Fruit fly (Drosophila melanogaster): ENCODE results near the gene D2hgdh.

D2hgdh gene

dm6 chrX:2149478-2149877 is 8.2 kb downstream of the D2hgdh start, which contains the start of gene bcn92 (continued):
- no peak for TF ChIP-seq dmrt99B (tag; optimal IDR thresholded peaks at IDR 0.05)
- peak; percentile 91 for TF ChIP-seq MBD-R2 (GFP tag; IDR thresholded peaks at IDR 0.05)
- no peak for TF ChIP-seq CG10462 (GFP tag; optimal IDR thresholded peaks at IDR 0.05)
- TF ChIP-seq BEAF-32 (GFP tag; optimal IDR thresholded peaks at IDR 0.05): peak; percentile 90
- TF ChIP-seq hbn (GFP tag; IDR thresholded peaks at IDR 0.05; ENCODE audit: partially characterized antibody): peak; percentile 96
- TF ChIP-seq Fer1 (GFP tag; optimal IDR thresholded peaks at IDR 0.05): peak; percentile 37
- 0 out of 2 replicates have a peak, but pooled peaks have one; percentile 8 for TF ChIP-seq Drgx (GFP tag; IDR thresholded peaks at IDR 0.05)
- peak; percentile 32; the same call in 1 of the 2 replicates for TF ChIP-seq Dref (GFP tag; IDR thresholded peaks at IDR 0.05)
- no peak; the same call in 1 of the 2 replicates for TF ChIP-seq lmd (GFP tag; IDR thresholded peaks at IDR 0.05)
- TF ChIP-seq B-H1 (GFP tag; IDR thresholded peaks at IDR 0.05): no peak
- TF ChIP-seq Lhr (GFP tag; optimal IDR thresholded peaks at IDR 0.05): no peak
- TF ChIP-seq inv (GFP tag; IDR thresholded peaks at IDR 0.05; ENCODE audit: partially characterized antibody): peak; percentile 93
- TF ChIP-seq Ravus (GFP tag; IDR thresholded peaks at IDR 0.05): no peak
- TF ChIP-seq CG4730 (GFP tag; IDR thresholded peaks at IDR 0.05): no peak
- TF ChIP-seq CG2202 (tag; optimal IDR thresholded peaks at IDR 0.05): no peak
- peak; percentile 33 for TF ChIP-seq bab2 (GFP tag; optimal IDR thresholded peaks at IDR 0.05)
- no peak for TF ChIP-seq GATAe (GFP tag; conservative IDR thresholded peaks at IDR 0.05)
- peak; percentile 9 for TF ChIP-seq CG18476 (GFP tag; optimal IDR thresholded peaks at IDR 0.05)
- TF ChIP-seq Asciz (GFP tag; optimal IDR thresholded peaks at IDR 0.05): no peak
- peak; percentile 86 for TF ChIP-seq CG2129 (GFP tag; IDR thresholded peaks at IDR 0.05; ENCODE audit: partially characterized antibody)
- no peak for TF ChIP-seq Spps (tag; optimal IDR thresholded peaks at IDR 0.05)
- peak; percentile 64 for TF ChIP-seq CG12391 (tag; optimal IDR thresholded peaks at IDR 0.05)
- TF ChIP-seq grau (tag; optimal IDR thresholded peaks at IDR 0.05): peak; percentile 57
- TF ChIP-seq Hr78 (GFP tag; optimal IDR thresholded peaks at IDR 0.05): peak in 1 of 2 experiments; percentile 12
- TF ChIP-seq mld (GFP tag; IDR thresholded peaks at IDR 0.05; ENCODE audit: partially characterized antibody): peak; percentile 86; the same call in 2 of the 3 replicates
- no peak for TF ChIP-seq CG3726 (GFP tag; IDR thresholded peaks at IDR 0.05)
- TF ChIP-seq CG1529 (GFP tag; optimal IDR thresholded peaks at IDR 0.05): no peak
- no peak for TF ChIP-seq CG18619 (GFP tag; optimal IDR thresholded peaks at IDR 0.05)
- no peak for TF ChIP-seq salm (tag; optimal IDR thresholded peaks at IDR 0.05)
- TF ChIP-seq lab (GFP tag; optimal IDR thresholded peaks at IDR 0.05): no peak
- peak; percentile 92 for TF ChIP-seq Med (GFP tag)
- no peak for TF ChIP-seq Lpt (GFP tag; optimal IDR thresholded peaks at IDR 0.05)
- TF ChIP-seq vnd (GFP tag; IDR thresholded peaks at IDR 0.05; ENCODE audit: partially characterized antibody): peak; percentile 93
- TF ChIP-seq CG4424 (GFP tag; optimal IDR thresholded peaks at IDR 0.05): peak; percentile 40
- peak; percentile 70 for TF ChIP-seq Dbx (GFP tag; IDR thresholded peaks at IDR 0.05)
- no peak for TF ChIP-seq so (GFP tag; IDR thresholded peaks at IDR 0.05)
- TF ChIP-seq Scr (GFP tag; IDR thresholded peaks at IDR 0.05; ENCODE audit: partially characterized antibody): peak; percentile 95
- TF ChIP-seq kay (GFP tag; optimal IDR thresholded peaks at IDR 0.05): no peak
- TF ChIP-seq zf30C (GFP tag; optimal IDR thresholded peaks at IDR 0.05): no peak
- TF ChIP-seq Dfd (GFP tag; optimal IDR thresholded peaks at IDR 0.05): no peak

DNA sequence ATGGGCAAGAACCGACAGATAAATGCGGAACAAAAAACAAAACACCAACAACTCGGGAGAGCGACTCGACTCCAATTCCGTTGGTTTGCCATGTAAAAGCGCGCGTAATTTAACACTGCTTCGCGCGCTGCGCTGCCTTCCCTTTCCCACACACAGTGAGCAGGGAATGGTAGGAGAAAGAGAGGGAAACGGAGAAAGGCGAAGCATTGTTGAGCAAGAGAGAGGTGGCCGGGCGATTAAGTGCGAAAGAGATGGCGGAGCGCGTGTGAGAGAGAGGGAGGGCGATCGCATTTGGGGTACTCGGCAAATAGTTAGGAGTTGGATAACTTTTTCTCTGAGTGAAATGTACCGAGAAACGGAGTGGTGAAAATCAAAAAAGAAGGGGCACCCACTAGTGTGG is 14.6 kb downstream of the D2hgdh start:
- TF ChIP-seq HmgD (GFP tag; optimal IDR thresholded peaks at IDR 0.05) (peak; percentile 52), cg (GFP tag; optimal IDR thresholded peaks at IDR 0.05) (peak; percentile 59), crol (GFP tag; IDR thresholded peaks at IDR 0.05) (peak; percentile 97), CG12769 (tag; optimal IDR thresholded peaks at IDR 0.05) (peak; percentile 93), E2f1 (GFP tag; IDR thresholded peaks at IDR 0.05) (peak; percentile 87), chn (GFP tag; optimal IDR thresholded peaks at IDR 0.05) (peak; percentile 27), CG11398 (GFP tag; optimal IDR thresholded peaks at IDR 0.05) (no peak), wek (GFP tag; optimal IDR thresholded peaks at IDR 0.05) (peak; percentile 100), Scr (GFP tag; IDR thresholded peaks at IDR 0.05; ENCODE audit: partially characterized antibody) (peak; percentile 14; the same call in 1 of the 2 replicates), z (GFP tag; IDR thresholded peaks at IDR 0.05) (0 out of 3 replicates have a peak, but pooled peaks have one; percentile 22), CG15479 (GFP tag; optimal IDR thresholded peaks at IDR 0.05) (peak; percentile 50), vvl (GFP tag; IDR thresholded peaks at IDR 0.05) (peak; percentile 36; the same call in 1 of the 2 replicates), esg (GFP tag; conservative IDR thresholded peaks at IDR 0.05) (no peak)
